Fruit fly (Drosophila melanogaster) whole organism, embryonic: Measurements from ENCODE around the gene S6KL.

ENCODE experiments used
- CG10209 ChIP-seq: fragments of 200-800 bp; sonication (Bioruptor generic); optimal IDR thresholded peaks from 3 replicates; lab custom pipeline; 2017; ENCODE audit warnings: missing biosample characterization, mild to moderate bottlenecking, missing genetic modification characterization, missing genetic modification reagents
- CG14441 ChIP-seq: fragments of 200-800 bp; sonication (Bioruptor generic); IDR thresholded peaks from 2 replicates; pipeline ENCODE4 v1.3.6; 2022; ENCODE audit warnings: missing biosample characterization, missing genetic modification characterization
- CG8478 ChIP-seq: fragments of >200 bp; optimal IDR thresholded peaks from 2 replicates; lab custom pipeline; 2018
- CoRest ChIP-seq: fragments of 200-800 bp; sonication (Bioruptor generic); optimal IDR thresholded peaks from 3 replicates; lab custom pipeline; 2018; ENCODE audit warnings: missing biosample characterization, mild to moderate bottlenecking, missing genetic modification characterization, moderate library complexity
- D ChIP-seq, 2 experiments: fragments of 200-800 bp in 1 of 2; fragments of >200 bp in 1 of 2; sonication (Bioruptor generic) in 1 of 2; optimal IDR thresholded peaks; 2 replicates in 1 of 2; 3 replicates in 1 of 2; lab custom pipeline; 2017; ENCODE audit warnings: mild to moderate bottlenecking in 1 of 2, missing biosample characterization in 1 of 2, missing genetic modification characterization in 1 of 2, missing genetic modification reagents in 1 of 2
- Sox102F ChIP-seq: fragments of 200-800 bp; sonication (Bioruptor generic); optimal IDR thresholded peaks from 2 replicates; lab custom pipeline; 2018; ENCODE audit warnings: missing biosample characterization, mild to moderate bottlenecking, missing genetic modification characterization, moderate library complexity
- fd102C ChIP-seq: fragments of 200-800 bp; sonication (Bioruptor generic); optimal IDR thresholded peaks from 2 replicates; lab custom pipeline; 2018; ENCODE audit warnings: missing biosample characterization, mild to moderate bottlenecking, missing genetic modification characterization, moderate library complexity
- lola ChIP-seq, 3 experiments: fragments of >200 bp in 2 of 3; fragments of 200-800 bp in 1 of 3; sonication (Bioruptor generic) in 1 of 3; optimal IDR thresholded peaks; 2 replicates each; lab custom pipeline; 2017 to 2019; ENCODE audit warnings: missing biosample characterization in 3 of 3, missing genetic modification characterization in 3 of 3, mild to moderate bottlenecking in 1 of 3, moderate library complexity in 1 of 3
- nerfin-1 ChIP-seq: fragments of 200-800 bp; sonication (Bioruptor generic); optimal IDR thresholded peaks from 3 replicates; lab custom pipeline; 2019; ENCODE audit warnings: missing biosample characterization, mild to moderate bottlenecking, missing genetic modification characterization, moderate library complexity

DNA sequence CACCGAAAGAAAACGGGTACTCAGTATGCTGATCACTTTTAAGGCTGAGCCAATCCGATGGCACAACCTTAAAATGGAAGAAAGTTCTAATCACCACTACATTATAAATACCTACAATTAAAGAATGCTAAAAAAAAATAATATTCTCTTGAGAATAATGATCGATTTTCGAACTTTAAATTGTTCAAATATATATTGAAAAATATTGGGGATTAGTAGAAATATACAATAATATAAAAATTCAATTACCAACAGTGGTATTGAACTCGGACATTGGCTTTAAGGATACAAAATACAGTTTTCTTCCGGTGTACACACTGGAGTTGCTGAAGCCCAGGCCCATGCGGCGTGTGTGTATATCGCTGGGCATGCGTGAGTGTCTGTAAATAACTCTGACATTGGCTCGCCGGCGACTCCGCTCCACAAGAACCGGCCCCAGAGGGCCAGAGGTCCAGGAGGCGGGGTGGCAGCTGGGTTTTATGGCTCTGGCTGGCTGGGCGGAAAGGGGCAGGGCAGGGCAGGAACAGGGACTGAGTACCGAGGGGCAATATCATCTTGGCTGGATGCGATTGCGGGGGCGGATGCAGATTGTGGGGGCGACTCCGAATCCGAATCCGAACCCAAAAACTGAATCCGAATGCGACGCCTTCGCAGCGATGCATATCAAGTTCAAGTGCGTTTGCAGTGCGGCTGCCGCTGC lies 12.3 kb upstream of the S6KL start:
- TF ChIP-seq CG10209 (GFP tag; lab: Kevin White, UChicago) (peak; percentile 51), Sox102F (GFP tag; lab: Kevin White, UChicago) (peak; percentile 74), D (optimal IDR thresholded peaks at IDR 0.05; lab: Kevin White, UChicago) (no peak), D (GFP tag; optimal IDR thresholded peaks at IDR 0.05; lab: Kevin White, UChicago) (peak; percentile 70), lola (GFP tag; optimal IDR thresholded peaks at IDR 0.05; lab: Kevin White, UChicago) (peak in 1 of 3 experiments; percentile 93), CoRest (tag; lab: Kevin White, UChicago) (peak; percentile 81), nerfin-1 (tag; lab: Kevin White, UChicago) (peak; percentile 68), fd102C (no peak), CG14441 (GFP tag; lab: Robert Waterston, UW) (no peak), CG8478 (no peak)
